Fruit fly (Drosophila melanogaster) whole organism, embryonic: ENCODE results near the gene CG7550.

Experiments
- CG10147 ChIP-seq: fragments of 200-800 bp; sonication (Bioruptor generic); optimal IDR thresholded peaks from 2 replicates; lab custom pipeline; 2019; ENCODE audit warnings: missing biosample characterization, mild to moderate bottlenecking, missing genetic modification characterization, moderate library complexity
- CG10462 ChIP-seq: fragments of 200-800 bp; sonication (Bioruptor generic); optimal IDR thresholded peaks from 2 replicates; lab custom pipeline; 2016; ENCODE audit warnings: missing biosample characterization, missing genetic modification characterization
- CG1233 ChIP-seq: fragments of 200-800 bp; sonication (Bioruptor generic); optimal IDR thresholded peaks from 4 replicates; lab custom pipeline; 2018; ENCODE audit warnings: missing biosample characterization, mild to moderate bottlenecking, missing genetic modification characterization
- CG12769 ChIP-seq: fragments of 200-800 bp; sonication (Bioruptor generic); optimal IDR thresholded peaks from 2 replicates; lab custom pipeline; 2019; ENCODE audit warnings: missing biosample characterization, mild to moderate bottlenecking, missing genetic modification characterization, moderate library complexity
- CG17829 ChIP-seq: fragments of 200-800 bp; optimal IDR thresholded peaks from 2 replicates; lab custom pipeline; 2019; ENCODE audit warnings: missing biosample characterization, mild to moderate bottlenecking, missing genetic modification characterization, moderate library complexity
- CG18011 ChIP-seq: fragments of 200-800 bp; sonication (Bioruptor generic); optimal IDR thresholded peaks from 2 replicates; lab custom pipeline; 2017; ENCODE audit warnings: missing biosample characterization, missing genetic modification characterization, mild to moderate bottlenecking, moderate library complexity, missing genotype
- CG2678 ChIP-seq: fragments of 200-800 bp; sonication (Bioruptor generic); optimal IDR thresholded peaks from 3 replicates; lab custom pipeline; 2019; ENCODE audit warnings: missing biosample characterization, mild to moderate bottlenecking, missing genetic modification characterization, moderate library complexity
- CG31441 ChIP-seq: fragments of 200-800 bp; sonication (Bioruptor generic); IDR thresholded peaks from 2 replicates; pipeline ENCODE4 v1.3.6; 2022; ENCODE audit warnings: missing biosample characterization, missing genetic modification characterization
- CG32767 ChIP-seq: fragments of 200-800 bp; sonication (Bioruptor generic); IDR thresholded peaks from 2 replicates; pipeline ENCODE4 v1.3.6; 2022; ENCODE audit warnings: missing biosample characterization, missing genetic modification characterization
- CG33213 ChIP-seq: fragments of 200-800 bp; sonication (Bioruptor generic); optimal IDR thresholded peaks from 3 replicates; lab custom pipeline; 2016; ENCODE audit warnings: missing biosample characterization, missing genetic modification characterization
- CG6654 ChIP-seq: fragments of 200-800 bp; sonication (Bioruptor generic); optimal IDR thresholded peaks from 2 replicates; lab custom pipeline; 2017; ENCODE audit warnings: missing biosample characterization, mild to moderate bottlenecking, missing genetic modification characterization
- CG7928 ChIP-seq: fragments of 200-800 bp; sonication (Bioruptor generic); optimal IDR thresholded peaks from 2 replicates; lab custom pipeline; 2017; ENCODE audit warnings: missing biosample characterization, mild to moderate bottlenecking, missing genetic modification characterization
- CG8290 ChIP-seq, 3 experiments: fragments of 200-800 bp; sonication (Bioruptor generic); optimal IDR thresholded peaks; 2 replicates each; lab custom pipeline; 2016 to 2019; ENCODE audit warnings: missing biosample characterization in 3 of 3, missing genetic modification characterization in 3 of 3, mild to moderate bottlenecking in 2 of 3, moderate library complexity in 1 of 3
- CG8388 ChIP-seq: fragments of 200-800 bp; sonication (Bioruptor generic); optimal IDR thresholded peaks from 2 replicates; lab custom pipeline; 2019; ENCODE audit warnings: missing biosample characterization, mild to moderate bottlenecking, missing genetic modification characterization, moderate library complexity
- CG8765 ChIP-seq: fragments of 200-800 bp; sonication (Bioruptor generic); IDR thresholded peaks from 2 replicates; pipeline ENCODE4 v1.3.6; 2022; ENCODE audit warnings: missing biosample characterization, missing genetic modification characterization
- Doc3 ChIP-seq: fragments of 200-800 bp; sonication (Bioruptor generic); IDR thresholded peaks from 3 replicates; pipeline ENCODE4 v1.3.6; 2022; ENCODE audit warnings: missing biosample characterization, missing genetic modification characterization; ENCODE audit not compliant: partially characterized antibody
- E2f1 ChIP-seq: fragments of 200-800 bp; sonication (Bioruptor generic); IDR thresholded peaks from 2 replicates; pipeline ENCODE4 v1.3.6; 2022; ENCODE audit warnings: missing biosample characterization, missing genetic modification characterization
- E2f2 ChIP-seq: fragments of 200-800 bp; sonication (Bioruptor generic); IDR thresholded peaks from 2 replicates; pipeline ENCODE4 v1.3.6; 2022; ENCODE audit warnings: missing biosample characterization, missing genetic modification characterization
- Fer2 ChIP-seq: fragments of 200-800 bp; sonication (Bioruptor generic); optimal IDR thresholded peaks from 2 replicates; lab custom pipeline; 2018; ENCODE audit warnings: missing biosample characterization, mild to moderate bottlenecking, missing genetic modification characterization, moderate library complexity
- HmgD ChIP-seq: fragments of 200-800 bp; sonication (Bioruptor generic); optimal IDR thresholded peaks from 3 replicates; lab custom pipeline; 2016; ENCODE audit warnings: missing biosample characterization, missing genetic modification characterization
- Mad ChIP-seq: fragments of 200-800 bp; sonication (Bioruptor generic); optimal IDR thresholded peaks from 2 replicates; lab custom pipeline; 2016; ENCODE audit warnings: missing biosample characterization, missing genetic modification characterization
- Nf-YA ChIP-seq: fragments of 200-800 bp; sonication (Bioruptor generic); IDR thresholded peaks from 2 replicates; pipeline ENCODE4 v1.3.6; 2022; ENCODE audit warnings: missing biosample characterization, missing genetic modification characterization
- Tbp ChIP-seq: fragments of >200 bp; optimal IDR thresholded peaks from 2 replicates; lab custom pipeline; 2018; ENCODE audit warnings: missing biosample characterization, missing genetic modification characterization
- Trl ChIP-seq, 3 experiments: fragments of >200 bp in 2 of 3; fragments of 200-800 bp in 1 of 3; sonication (Bioruptor generic) in 1 of 3; optimal IDR thresholded peaks; 2 replicates in 1 of 3; 3 replicates in 2 of 3; lab custom pipeline; 2016 to 2017; ENCODE audit warnings: missing biosample characterization in 1 of 3, missing genetic modification characterization in 1 of 3
- Usf ChIP-seq: fragments of 200-800 bp; sonication (Bioruptor generic); optimal IDR thresholded peaks from 2 replicates; lab custom pipeline; 2017; ENCODE audit warnings: missing genotype, missing biosample characterization, missing genetic modification characterization
- ash1 ChIP-seq: fragments of 200-800 bp; sonication (Bioruptor generic); optimal IDR thresholded peaks from 2 replicates; lab custom pipeline; 2018; ENCODE audit warnings: missing biosample characterization, mild to moderate bottlenecking, missing genetic modification characterization
- chif ChIP-seq, 2 experiments: fragments of 200-800 bp; sonication (Bioruptor generic); optimal IDR thresholded peaks; 3 replicates each; lab custom pipeline; 2016; ENCODE audit warnings: missing biosample characterization in 2 of 2, missing genetic modification characterization in 2 of 2
- crp ChIP-seq, 2 experiments: fragments of 200-800 bp; sonication (Bioruptor generic); optimal IDR thresholded peaks; 2 replicates in 1 of 2; 3 replicates in 1 of 2; lab custom pipeline; 2017; ENCODE audit warnings: missing biosample characterization in 2 of 2, missing genetic modification characterization in 2 of 2, mild to moderate bottlenecking in 1 of 2, moderate library complexity in 1 of 2
- dpn ChIP-seq, 2 experiments: fragments of 200-800 bp; sonication (Bioruptor generic); optimal IDR thresholded peaks; 3 replicates each; lab custom pipeline; 2016; ENCODE audit warnings: missing biosample characterization in 2 of 2, missing genetic modification characterization in 2 of 2
- ems ChIP-seq: fragments of 200-800 bp; sonication (Bioruptor generic); optimal IDR thresholded peaks from 3 replicates; lab custom pipeline; 2016; ENCODE audit warnings: missing biosample characterization, missing genetic modification characterization
- ewg ChIP-seq: fragments of 200-800 bp; sonication (Bioruptor generic); optimal IDR thresholded peaks from 3 replicates; lab custom pipeline; 2017; ENCODE audit warnings: mild to moderate bottlenecking, missing biosample characterization, missing genetic modification reagents, missing genetic modification characterization
- gsb-n ChIP-seq: fragments of 200-800 bp; sonication (Bioruptor generic); optimal IDR thresholded peaks from 3 replicates; lab custom pipeline; 2018; ENCODE audit warnings: missing biosample characterization, mild to moderate bottlenecking, missing genetic modification characterization
- h ChIP-seq: fragments of >200 bp; optimal IDR thresholded peaks from 2 replicates; lab custom pipeline; 2017
- ham ChIP-seq: fragments of 200-800 bp; sonication (Bioruptor generic); IDR thresholded peaks from 2 replicates; pipeline ENCODE4 v1.3.6; 2022; ENCODE audit warnings: missing biosample characterization, missing genetic modification characterization
- hkb ChIP-seq, 2 experiments: fragments of 200-800 bp in 1 of 2; fragments of >200 bp in 1 of 2; sonication (Bioruptor generic) in 1 of 2; IDR thresholded peaks in 1 of 2; optimal IDR thresholded peaks in 1 of 2; 2 replicates each; pipeline versions ENCODE4 v1.3.6 to Lab custom; 2017 to 2022; ENCODE audit warnings: missing biosample characterization in 1 of 2, missing genetic modification characterization in 1 of 2
- lmd ChIP-seq: fragments of 200-800 bp; sonication (Bioruptor generic); IDR thresholded peaks from 2 replicates; pipeline ENCODE4 v1.3.6; 2022; ENCODE audit warnings: missing biosample characterization, missing genetic modification characterization
- mirr ChIP-seq: fragments of 200-800 bp; sonication (Bioruptor generic); optimal IDR thresholded peaks from 3 replicates; lab custom pipeline; 2018; ENCODE audit warnings: missing biosample characterization, mild to moderate bottlenecking, missing genetic modification characterization
- nerfin-1 ChIP-seq: fragments of 200-800 bp; sonication (Bioruptor generic); optimal IDR thresholded peaks from 3 replicates; lab custom pipeline; 2019; ENCODE audit warnings: missing biosample characterization, mild to moderate bottlenecking, missing genetic modification characterization, moderate library complexity
- otp ChIP-seq: fragments of 200-800 bp; sonication (Bioruptor generic); IDR thresholded peaks from 3 replicates; pipeline ENCODE4, ENCODE4 v1.3.6; 2022; ENCODE audit warnings: missing biosample characterization, missing genetic modification characterization
- pan ChIP-seq, 4 experiments: fragments of >200 bp in 3 of 4; fragments of 200-800 bp in 1 of 4; sonication (Bioruptor generic) in 1 of 4; optimal IDR thresholded peaks in 3 of 4; IDR thresholded peaks in 1 of 4; 2 replicates each; pipeline versions ENCODE4 v1.3.6 to Lab custom; 2017 to 2022; ENCODE audit warnings: missing biosample characterization in 2 of 4, missing genetic modification characterization in 2 of 4, mixed read lengths in 1 of 4
- pfk ChIP-seq: fragments of 200-800 bp; sonication (Bioruptor generic); optimal IDR thresholded peaks from 2 replicates; lab custom pipeline; 2018; ENCODE audit warnings: missing biosample characterization, mild to moderate bottlenecking, missing genetic modification characterization, moderate library complexity
- rib ChIP-seq: fragments of 200-800 bp; sonication (Bioruptor generic); IDR thresholded peaks from 2 replicates; pipeline ENCODE4 v1.3.6; 2022; ENCODE audit warnings: missing biosample characterization, missing genetic modification characterization
- row ChIP-seq: fragments of 200-800 bp; sonication (Bioruptor generic); IDR thresholded peaks from 3 replicates; pipeline ENCODE4 v1.3.6; 2022; ENCODE audit warnings: missing biosample characterization, missing genetic modification characterization
- salm ChIP-seq: fragments of 200-800 bp; sonication (Bioruptor generic); optimal IDR thresholded peaks from 2 replicates; lab custom pipeline; 2018; ENCODE audit warnings: missing biosample characterization, mild to moderate bottlenecking, missing genetic modification characterization
- sd ChIP-seq: fragments of 200-800 bp; sonication (Bioruptor generic); optimal IDR thresholded peaks from 3 replicates; lab custom pipeline; 2018; ENCODE audit warnings: missing biosample characterization, mild to moderate bottlenecking, missing genetic modification characterization, moderate library complexity
- sens-2 ChIP-seq: fragments of 200-800 bp; sonication (Bioruptor generic); IDR thresholded peaks from 2 replicates; pipeline ENCODE4 v1.3.6; 2022; ENCODE audit warnings: missing biosample characterization, missing genetic modification characterization
- shn ChIP-seq: fragments of 200-800 bp; sonication (Bioruptor generic); optimal IDR thresholded peaks from 3 replicates; lab custom pipeline; 2016; ENCODE audit warnings: missing biosample characterization, missing genetic modification characterization
- unc-4 ChIP-seq: fragments of 200-800 bp; sonication (Bioruptor generic); IDR thresholded peaks from 2 replicates; pipeline ENCODE4 v1.3.6; 2022; ENCODE audit warnings: missing biosample characterization, missing genetic modification characterization; ENCODE audit not compliant: partially characterized antibody

The CG7550 gene

DNA sequence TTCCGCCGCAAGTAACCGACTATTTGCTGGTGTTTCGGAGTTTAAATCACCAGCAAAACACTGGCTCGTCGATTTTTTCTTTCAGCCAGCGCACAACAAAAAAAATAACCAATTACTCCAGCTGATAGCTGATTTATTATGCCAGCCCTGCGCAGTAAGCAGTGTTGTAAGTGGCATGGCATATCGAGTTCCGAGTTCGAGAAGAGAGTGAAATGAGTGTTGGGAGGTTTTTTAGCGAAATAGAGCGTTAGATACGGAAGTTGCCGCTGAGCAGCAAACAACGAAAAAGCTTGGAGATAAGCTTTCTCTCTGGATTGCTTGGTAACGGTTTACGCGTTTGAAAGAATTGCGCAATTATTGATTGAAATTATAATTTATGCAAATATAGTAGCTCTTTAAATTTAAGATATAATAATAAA lies 32.7 kb downstream of the CG7550 start, which contains the start of gene CG7565 (continued):
- TF ChIP-seq CG33213 (no peak), CG32767 (GFP tag; lab: Robert Waterston, UW) (no peak), Doc3 (GFP tag; lab: Robert Waterston, UW) (peak; percentile 60; the same call in 1 of the 3 replicates), CG7928 (GFP tag; lab: Kevin White, UChicago) (peak; percentile 93), CG8765 (no peak), ewg (GFP tag; lab: Kevin White, UChicago) (peak; percentile 96), pfk (GFP tag; lab: Kevin White, UChicago) (peak; percentile 39), otp (0 out of 3 replicates have a peak, but pooled peaks have one; percentile 5), CG18011 (GFP tag; lab: Kevin White, UChicago) (peak; percentile 25), h (lab: Kevin White, UChicago) (no peak), salm (tag; lab: Kevin White, UChicago) (peak; percentile 24), CG6654 (GFP tag; lab: Kevin White, UChicago) (no peak), Usf (GFP tag; lab: Kevin White, UChicago) (no peak), sens-2 (GFP tag; lab: Robert Waterston, UW) (no peak), sd (tag; lab: Kevin White, UChicago) (peak; percentile 18), pan (optimal IDR thresholded peaks at IDR 0.05; lab: Kevin White, UChicago) (no peak), pan (GFP tag; optimal IDR thresholded peaks at IDR 0.05 in 1 of 2, IDR thresholded peaks at IDR 0.05 in 1 of 2) (peak in 1 of 2 experiments; percentile 28), CG10462 (peak; percentile 43), hkb (optimal IDR thresholded peaks at IDR 0.05; lab: Kevin White, UChicago) (no peak), hkb (GFP tag; IDR thresholded peaks at IDR 0.05; lab: Robert Waterston, UW) (peak; percentile 30; the same call in 1 of the 2 replicates), Tbp (no peak), Nf-YA (GFP tag; lab: Robert Waterston, UW) (no peak), CG12769 (peak; percentile 88), CG2678 (tag; lab: Kevin White, UChicago) (peak; percentile 41), ems (GFP tag; lab: Kevin White, UChicago) (no peak), unc-4 (GFP tag; lab: Robert Waterston, UW) (peak; percentile 48; the same call in 1 of the 2 replicates), nerfin-1 (tag; lab: Kevin White, UChicago) (peak; percentile 13), CG31441 (GFP tag; lab: Robert Waterston, UW) (no peak; the same call in 1 of the 2 replicates), chif (GFP tag; optimal IDR thresholded peaks at IDR 0.05; lab: Kevin White, UChicago) (peak in 1 of 2 experiments; percentile 24), HmgD (peak; percentile 28), shn (GFP tag; lab: Kevin White, UChicago) (no peak), CG8388 (GFP tag; lab: Kevin White, UChicago) (no peak), Fer2 (tag; lab: Kevin White, UChicago) (no peak), ham (GFP tag; lab: Robert Waterston, UW) (no peak), CG10147 (GFP tag; lab: Kevin White, UChicago) (peak; percentile 34), lmd (GFP tag; lab: Robert Waterston, UW) (peak; percentile 15; the same call in 1 of the 2 replicates), ash1 (GFP tag; lab: Kevin White, UChicago) (peak; percentile 43), E2f2 (GFP tag; lab: Robert Waterston, UW) (peak; percentile 38; the same call in 1 of the 2 replicates), rib (GFP tag; lab: Robert Waterston, UW) (no peak), Mad (GFP tag; lab: Kevin White, UChicago) (no peak), row (GFP tag; lab: Robert Waterston, UW) (peak; percentile 33; the same call in 1 of the 3 replicates), crp (GFP tag; optimal IDR thresholded peaks at IDR 0.05; lab: Kevin White, UChicago) (peak; percentile 12 to 86), CG1233 (GFP tag; lab: Kevin White, UChicago) (peak; percentile 12), gsb-n (no peak), CG17829 (peak; percentile 42), dpn (GFP tag; optimal IDR thresholded peaks at IDR 0.05; lab: Kevin White, UChicago) (peak; percentile 17 to 64), E2f1 (GFP tag; lab: Robert Waterston, UW) (no peak), Trl (optimal IDR thresholded peaks at IDR 0.05; lab: Kevin White, UChicago) (peak; percentile 67 to 71), Trl (GFP tag; optimal IDR thresholded peaks at IDR 0.05; lab: Kevin White, UChicago) (peak; percentile 85), CG8290 (GFP tag; optimal IDR thresholded peaks at IDR 0.05; lab: Kevin White, UChicago) (peak; percentile 36), CG8290 (tag; optimal IDR thresholded peaks at IDR 0.05; lab: Kevin White, UChicago) (peak in 1 of 2 experiments; percentile 86), mirr (GFP tag; lab: Kevin White, UChicago) (peak; percentile 80)
